Worm (Caenorhabditis elegans) whole organism, L1 larva: ENCODE data around the gene T02B11.6.

ENCODE experiments used
- aha-1 ChIP-seq: fragments of 150-350 bp; optimal IDR thresholded peaks from 2 replicates; lab custom pipeline; 2014; ENCODE audit warnings: missing biosample characterization, missing genetic modification characterization
- aly-2 ChIP-seq: fragments of 150-350 bp; optimal IDR thresholded peaks from 2 replicates; lab custom pipeline; 2014; ENCODE audit warnings: missing biosample characterization, missing genetic modification characterization
- ama-1 ChIP-seq: fragments of 150-350 bp; optimal IDR thresholded peaks from 2 replicates; lab custom pipeline; 2014
- lir-3 ChIP-seq: sonication (generic microtip); optimal IDR thresholded peaks from 2 replicates; lab custom pipeline; 2016; ENCODE audit warnings: mild to moderate bottlenecking, missing genetic modification characterization, moderate library complexity, missing compliant biosample characterization; ENCODE audit not compliant: poor library complexity

DNA sequence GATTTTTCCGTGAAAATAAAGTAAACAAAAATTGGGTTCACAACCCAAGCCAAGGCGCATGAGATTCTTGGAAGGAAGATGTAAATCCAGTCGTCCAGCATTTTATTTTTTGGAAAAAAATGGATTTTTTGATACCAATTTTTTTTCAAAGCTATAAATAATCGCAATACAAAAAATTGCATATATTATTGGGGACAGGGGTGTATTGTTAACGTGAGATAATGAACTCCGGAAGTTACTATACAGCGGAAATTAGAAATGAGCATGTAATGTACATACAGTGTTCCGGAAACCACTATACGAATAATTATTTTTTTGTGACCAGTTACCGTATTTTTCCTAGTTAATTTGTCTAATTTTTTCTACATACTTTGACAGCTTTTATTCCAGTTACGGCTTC is 4.8 kb downstream of the T02B11.6 start, which contains the start of gene srj-38:
- TF ChIP-seq ama-1 (lab: Kevin White, UChicago) (no peak), aly-2 (no peak), aha-1 (tag; lab: Kevin White, UChicago) (no peak), lir-3 (tag; lab: Kevin White, UChicago) (no peak)
